Fruit fly (Drosophila melanogaster) whole organism, embryonic: ENCODE results near the gene Sym.

Experiments used
- Antp ChIP-seq: fragments of 200-800 bp; sonication (Bioruptor generic); optimal IDR thresholded peaks from 3 replicates; lab custom pipeline; 2016; ENCODE audit warnings: missing biosample characterization, missing genetic modification characterization
- Blimp-1 ChIP-seq: fragments of 200-800 bp; sonication (Bioruptor generic); optimal IDR thresholded peaks from 3 replicates; lab custom pipeline; 2018; ENCODE audit warnings: missing biosample characterization, missing genetic modification characterization, mild to moderate bottlenecking, moderate library complexity, missing genetic modification reagents
- BtbVII ChIP-seq: fragments of 200-800 bp; sonication (Bioruptor generic); optimal IDR thresholded peaks from 3 replicates; lab custom pipeline; 2017; ENCODE audit warnings: missing biosample characterization, mild to moderate bottlenecking, missing genetic modification characterization
- CG11247 ChIP-seq: fragments of 200-800 bp; sonication (Bioruptor generic); IDR thresholded peaks from 2 replicates; pipeline ENCODE4 v1.3.6; 2022; ENCODE audit warnings: missing biosample characterization, missing genetic modification characterization
- CG12299 ChIP-seq: fragments of 200-800 bp; sonication (Bioruptor generic); optimal IDR thresholded peaks from 2 replicates; lab custom pipeline; 2018; ENCODE audit warnings: missing biosample characterization, mild to moderate bottlenecking, missing genetic modification characterization
- CG1233 ChIP-seq: fragments of 200-800 bp; sonication (Bioruptor generic); optimal IDR thresholded peaks from 4 replicates; lab custom pipeline; 2018; ENCODE audit warnings: missing biosample characterization, mild to moderate bottlenecking, missing genetic modification characterization
- CG12659 ChIP-seq: fragments of 200-800 bp; sonication (Bioruptor generic); optimal IDR thresholded peaks from 3 replicates; lab custom pipeline; 2017; ENCODE audit warnings: mild to moderate bottlenecking, missing biosample characterization, missing genetic modification reagents, missing genetic modification characterization
- CG13624 ChIP-seq: fragments of 200-800 bp; sonication (Bioruptor generic); optimal IDR thresholded peaks from 2 replicates; lab custom pipeline; 2016; ENCODE audit warnings: missing biosample characterization, missing genetic modification characterization
- CG13775 ChIP-seq: fragments of 200-800 bp; sonication (Bioruptor generic); optimal IDR thresholded peaks from 3 replicates; lab custom pipeline; 2017; ENCODE audit warnings: missing biosample characterization, mild to moderate bottlenecking, missing genetic modification characterization
- CG13894 ChIP-seq: fragments of 200-800 bp; sonication (Bioruptor generic); optimal IDR thresholded peaks from 3 replicates; lab custom pipeline; 2018; ENCODE audit warnings: missing biosample characterization, mild to moderate bottlenecking, missing genetic modification characterization, moderate library complexity
- CG16813 ChIP-seq: fragments of 200-800 bp; sonication (Bioruptor generic); IDR thresholded peaks from 3 replicates; pipeline ENCODE4 v1.3.6; 2022; ENCODE audit warnings: missing biosample characterization, missing genetic modification characterization; ENCODE audit not compliant: partially characterized antibody
- CG17612 ChIP-seq: fragments of 200-800 bp; sonication (Bioruptor generic); IDR thresholded peaks from 2 replicates; pipeline ENCODE4 v1.3.6; 2022; ENCODE audit warnings: missing biosample characterization, missing genetic modification characterization
- CG18599 ChIP-seq: fragments of 200-800 bp; sonication (Bioruptor generic); optimal IDR thresholded peaks from 3 replicates; lab custom pipeline; 2017; ENCODE audit warnings: missing biosample characterization, missing genetic modification characterization, mild to moderate bottlenecking, moderate library complexity, missing genetic modification reagents
- CG2202 ChIP-seq: fragments of 200-800 bp; sonication (Bioruptor generic); optimal IDR thresholded peaks from 2 replicates; lab custom pipeline; 2018; ENCODE audit warnings: missing biosample characterization, mild to moderate bottlenecking, missing genetic modification characterization
- CG2875 ChIP-seq: fragments of 200-800 bp; sonication (Bioruptor generic); optimal IDR thresholded peaks from 2 replicates; lab custom pipeline; 2017; ENCODE audit warnings: missing biosample characterization, mild to moderate bottlenecking, missing genetic modification characterization, missing genetic modification reagents
- CG3163 ChIP-seq: fragments of 200-800 bp; sonication (Bioruptor generic); optimal IDR thresholded peaks from 3 replicates; lab custom pipeline; 2016; ENCODE audit warnings: missing biosample characterization, missing genetic modification characterization
- CG33557 ChIP-seq: fragments of 200-800 bp; sonication (Bioruptor generic); optimal IDR thresholded peaks from 2 replicates; lab custom pipeline; 2019; ENCODE audit warnings: missing biosample characterization, mild to moderate bottlenecking, missing genetic modification characterization, moderate library complexity
- CG3847 ChIP-seq: fragments of 200-800 bp; sonication (Bioruptor generic); IDR thresholded peaks from 2 replicates; pipeline ENCODE4 v1.3.6; 2022; ENCODE audit warnings: missing biosample characterization, missing genetic modification characterization
- CG4360 ChIP-seq: fragments of 200-800 bp; sonication (Bioruptor generic); IDR thresholded peaks from 2 replicates; pipeline ENCODE4 v1.3.6; 2022; ENCODE audit warnings: missing biosample characterization, missing genetic modification characterization
- CG7987 ChIP-seq: fragments of 200-800 bp; sonication (Bioruptor generic); optimal IDR thresholded peaks from 2 replicates; lab custom pipeline; 2018; ENCODE audit warnings: missing biosample characterization, mild to moderate bottlenecking, missing genetic modification characterization, moderate library complexity
- CG8281 ChIP-seq: fragments of 200-800 bp; sonication (Bioruptor generic); optimal IDR thresholded peaks from 2 replicates; lab custom pipeline; 2018; ENCODE audit warnings: missing biosample characterization, mild to moderate bottlenecking, missing genetic modification characterization, moderate library complexity
- CG8359 ChIP-seq: fragments of 200-800 bp; sonication (Bioruptor generic); optimal IDR thresholded peaks from 2 replicates; lab custom pipeline; 2017; ENCODE audit warnings: missing biosample characterization, mild to moderate bottlenecking, missing genetic modification characterization, borderline replicate concordance
- CG9215 ChIP-seq: fragments of 200-800 bp; sonication (Bioruptor generic); IDR thresholded peaks from 2 replicates; pipeline ENCODE4 v1.3.6; 2022; ENCODE audit warnings: missing biosample characterization, missing genetic modification characterization
- D19B ChIP-seq: fragments of 200-800 bp; sonication (Bioruptor generic); optimal IDR thresholded peaks from 2 replicates; lab custom pipeline; 2017; ENCODE audit warnings: missing biosample characterization, mild to moderate bottlenecking, missing genetic modification characterization
- E2f2 ChIP-seq: fragments of 200-800 bp; sonication (Bioruptor generic); IDR thresholded peaks from 2 replicates; pipeline ENCODE4 v1.3.6; 2022; ENCODE audit warnings: missing biosample characterization, missing genetic modification characterization
- Elba2 ChIP-seq: fragments of 200-800 bp; sonication (Bioruptor generic); optimal IDR thresholded peaks from 3 replicates; lab custom pipeline; 2016; ENCODE audit warnings: missing biosample characterization, missing genetic modification characterization
- H2.0 ChIP-seq: fragments of 200-800 bp; sonication (Bioruptor generic); IDR thresholded peaks from 2 replicates; pipeline ENCODE4 v1.3.6; 2022; ENCODE audit warnings: missing biosample characterization, missing genetic modification characterization
- HLHmδ ChIP-seq: fragments of 200-800 bp; sonication (Bioruptor generic); optimal IDR thresholded peaks from 2 replicates; lab custom pipeline; 2018; ENCODE audit warnings: missing biosample characterization, mild to moderate bottlenecking, missing genetic modification characterization, moderate library complexity
- Lhr ChIP-seq: fragments of 200-800 bp; sonication (Bioruptor generic); optimal IDR thresholded peaks from 3 replicates; lab custom pipeline; 2017; ENCODE audit warnings: mild to moderate bottlenecking, missing biosample characterization, missing genetic modification reagents, missing genetic modification characterization
- Meics ChIP-seq: fragments of 200-800 bp; sonication (Bioruptor generic); optimal IDR thresholded peaks from 2 replicates; lab custom pipeline; 2017; ENCODE audit warnings: missing biosample characterization, mild to moderate bottlenecking, missing genetic modification characterization
- Ptx1 ChIP-seq: fragments of 200-800 bp; sonication (Bioruptor generic); IDR thresholded peaks from 2 replicates; pipeline ENCODE4 v1.3.6; 2022; ENCODE audit warnings: missing biosample characterization, missing genetic modification characterization
- Ssrp ChIP-seq: fragments of 200-800 bp; sonication (Bioruptor generic); optimal IDR thresholded peaks from 2 replicates; lab custom pipeline; 2018; ENCODE audit warnings: missing biosample characterization, mild to moderate bottlenecking, missing genetic modification characterization, moderate library complexity
- YL-1 ChIP-seq: fragments of 200-800 bp; sonication (Bioruptor generic); optimal IDR thresholded peaks from 3 replicates; lab custom pipeline; 2017; ENCODE audit warnings: missing biosample characterization, mild to moderate bottlenecking, missing genetic modification characterization
- ara ChIP-seq: fragments of 200-800 bp; sonication (Bioruptor generic); IDR thresholded peaks from 2 replicates; pipeline ENCODE4 v1.3.6; 2022; ENCODE audit warnings: missing biosample characterization, missing genetic modification characterization
- dpn ChIP-seq, 2 experiments: fragments of 200-800 bp; sonication (Bioruptor generic); optimal IDR thresholded peaks; 3 replicates each; lab custom pipeline; 2016; ENCODE audit warnings: missing biosample characterization in 2 of 2, missing genetic modification characterization in 2 of 2
- gsb-n ChIP-seq: fragments of 200-800 bp; sonication (Bioruptor generic); optimal IDR thresholded peaks from 3 replicates; lab custom pipeline; 2018; ENCODE audit warnings: missing biosample characterization, mild to moderate bottlenecking, missing genetic modification characterization
- hb ChIP-seq: fragments of 200-800 bp; sonication (Bioruptor generic); IDR thresholded peaks from 3 replicates; pipeline ENCODE4 v1.3.6; 2022; ENCODE audit warnings: missing biosample characterization, missing genetic modification characterization; ENCODE audit not compliant: partially characterized antibody
- knrl ChIP-seq: fragments of 200-800 bp; sonication (Bioruptor generic); IDR thresholded peaks from 3 replicates; pipeline ENCODE4 v1.3.6; 2022; ENCODE audit warnings: missing biosample characterization, missing genetic modification characterization; ENCODE audit not compliant: partially characterized antibody
- lab ChIP-seq: fragments of 200-800 bp; sonication (Bioruptor generic); optimal IDR thresholded peaks from 3 replicates; lab custom pipeline; 2017; ENCODE audit warnings: missing biosample characterization, missing genetic modification characterization, mild to moderate bottlenecking, moderate library complexity, missing genetic modification reagents
- lilli ChIP-seq: fragments of 200-800 bp; sonication (Bioruptor generic); optimal IDR thresholded peaks from 3 replicates; lab custom pipeline; 2016; ENCODE audit warnings: missing biosample characterization, missing genetic modification characterization
- lmd ChIP-seq: fragments of 200-800 bp; sonication (Bioruptor generic); IDR thresholded peaks from 2 replicates; pipeline ENCODE4 v1.3.6; 2022; ENCODE audit warnings: missing biosample characterization, missing genetic modification characterization
- p53 ChIP-seq: fragments of 200-800 bp; sonication (Bioruptor generic); optimal IDR thresholded peaks from 2 replicates; lab custom pipeline; 2016; ENCODE audit warnings: missing biosample characterization, missing genetic modification characterization
- pita ChIP-seq: fragments of 200-800 bp; sonication (Bioruptor generic); optimal IDR thresholded peaks from 2 replicates; lab custom pipeline; 2017; ENCODE audit warnings: missing biosample characterization, mild to moderate bottlenecking, missing genetic modification characterization
- prd ChIP-seq, 3 experiments: fragments of >200 bp in 2 of 3; fragments of 200-800 bp in 1 of 3; sonication (Bioruptor generic) in 1 of 3; optimal IDR thresholded peaks in 2 of 3; IDR thresholded peaks in 1 of 3; 2 replicates in 2 of 3; 3 replicates in 1 of 3; pipeline versions ENCODE4 v1.3.6 to Lab custom; 2017 to 2022; ENCODE audit warnings: missing biosample characterization in 1 of 3, missing genetic modification characterization in 1 of 3
- repo ChIP-seq: fragments of 200-800 bp; sonication (Bioruptor generic); optimal IDR thresholded peaks from 2 replicates; lab custom pipeline; 2016; ENCODE audit warnings: missing biosample characterization, missing genetic modification characterization
- schlank ChIP-seq: fragments of 200-800 bp; sonication (Bioruptor generic); optimal IDR thresholded peaks from 2 replicates; lab custom pipeline; 2018; ENCODE audit warnings: missing biosample characterization, mild to moderate bottlenecking, missing genetic modification characterization
- sob ChIP-seq: fragments of 200-800 bp; sonication (Bioruptor generic); IDR thresholded peaks from 2 replicates; pipeline ENCODE4 v1.3.6; 2022; ENCODE audit warnings: missing biosample characterization, missing genetic modification characterization

Gene Sym

dm6 chr3R:5789025-5789953, 47.0 kb upstream of the Sym start, which contains the start of the genes Hat1 and Rpn5 (continued):
- TF ChIP-seq pita (GFP tag; lab: Kevin White, UChicago) (no peak), CG9215 (GFP tag; lab: Robert Waterston, UW) (peak; percentile 79), gsb-n (tag; lab: Kevin White, UChicago) (peak; percentile 47), YL-1 (peak; percentile 63), schlank (tag; lab: Kevin White, UChicago) (peak; percentile 27), sob (GFP tag; lab: Robert Waterston, UW) (peak; percentile 74), H2.0 (peak; percentile 59), CG33557 (peak; percentile 56), CG13894 (tag; lab: Kevin White, UChicago) (no peak), CG12659 (GFP tag; lab: Kevin White, UChicago) (peak; percentile 87), dpn (GFP tag; optimal IDR thresholded peaks at IDR 0.05; lab: Kevin White, UChicago) (peak; percentile 89 to 94), CG13775 (GFP tag; lab: Kevin White, UChicago) (peak; percentile 93), ara (GFP tag; lab: Robert Waterston, UW) (no peak), Meics (GFP tag; lab: Kevin White, UChicago) (peak; percentile 76), repo (GFP tag; lab: Kevin White, UChicago) (peak; percentile 76), Ssrp (tag; lab: Kevin White, UChicago) (peak; percentile 74), CG7987 (GFP tag; lab: Kevin White, UChicago) (peak; percentile 8), hb (GFP tag; lab: Robert Waterston, UW) (peak; percentile 63; the same call in 2 of the 3 replicates), HLHmδ (GFP tag; lab: Kevin White, UChicago) (no peak), p53 (GFP tag; lab: Kevin White, UChicago) (peak; percentile 73), D19B (GFP tag; lab: Kevin White, UChicago) (peak; percentile 60), CG4360 (GFP tag; lab: Robert Waterston, UW) (no peak), CG2875 (GFP tag; lab: Kevin White, UChicago) (peak; percentile 35), knrl (peak; percentile 84), BtbVII (GFP tag; lab: Kevin White, UChicago) (peak; percentile 60), prd (optimal IDR thresholded peaks at IDR 0.05; lab: Kevin White, UChicago) (no peak), prd (GFP tag; IDR thresholded peaks at IDR 0.05; lab: Robert Waterston, UW) (peak; percentile 79; the same call in 2 of the 3 replicates), CG2202 (peak; percentile 46), Lhr (peak; percentile 72), CG16813 (GFP tag; lab: Robert Waterston, UW) (peak; percentile 78), lmd (GFP tag; lab: Robert Waterston, UW) (peak; percentile 70), CG1233 (GFP tag; lab: Kevin White, UChicago) (peak; percentile 65), Blimp-1 (GFP tag; lab: Kevin White, UChicago) (peak; percentile 56), lilli (GFP tag; lab: Kevin White, UChicago) (peak; percentile 92), CG3163 (GFP tag; lab: Kevin White, UChicago) (peak; percentile 75), CG8281 (tag; lab: Kevin White, UChicago) (peak; percentile 36), CG12299 (tag; lab: Kevin White, UChicago) (peak; percentile 26), CG11247 (GFP tag; lab: Robert Waterston, UW) (peak; percentile 29; the same call in 1 of the 2 replicates), CG8359 (no peak), Elba2 (GFP tag; lab: Kevin White, UChicago) (peak; percentile 64), CG17612 (GFP tag; lab: Robert Waterston, UW) (no peak), lab (peak; percentile 83), CG13624 (GFP tag; lab: Kevin White, UChicago) (peak; percentile 95), Antp (GFP tag; lab: Kevin White, UChicago) (peak; percentile 91), E2f2 (GFP tag; lab: Robert Waterston, UW) (peak; percentile 60), CG18599 (GFP tag; lab: Kevin White, UChicago) (peak; percentile 82), Ptx1 (GFP tag; lab: Robert Waterston, UW) (peak; percentile 69), CG3847 (GFP tag; lab: Robert Waterston, UW) (peak; percentile 86)
